Worm (Caenorhabditis elegans) whole organism, L1 larva: Measurements from ENCODE around the gene srab-3.

Experiments used
- ama-1 ChIP-seq: fragments of 150-350 bp; optimal IDR thresholded peaks from 2 replicates; lab custom pipeline; 2014
- blmp-1 ChIP-seq: fragments of 150-350 bp; optimal IDR thresholded peaks from 2 replicates; lab custom pipeline; 2014; ENCODE audit warnings: missing biosample characterization, missing genetic modification characterization
- elt-2 ChIP-seq: sonication (generic microtip); optimal IDR thresholded peaks from 2 replicates; lab custom pipeline; 2016; ENCODE audit warnings: missing genetic modification characterization, mild to moderate bottlenecking, inconsistent platforms, missing compliant biosample characterization, missing genetic modification reagents
- fkh-8 ChIP-seq: sonication (generic microtip); optimal IDR thresholded peaks from 2 replicates; lab custom pipeline; 2016; ENCODE audit warnings: mild to moderate bottlenecking, missing genetic modification characterization, missing compliant biosample characterization
- fos-1 ChIP-seq: fragments of 150-350 bp; optimal IDR thresholded peaks from 2 replicates; lab custom pipeline; 2014; ENCODE audit warnings: missing biosample characterization, missing genetic modification characterization
- lin-13 ChIP-seq: fragments of 150-350 bp; optimal IDR thresholded peaks from 2 replicates; lab custom pipeline; 2014; ENCODE audit warnings: missing biosample characterization, missing genetic modification reagents, missing genetic modification characterization
- lsy-2 ChIP-seq, 2 experiments: fragments of 150-350 bp; optimal IDR thresholded peaks; 2 replicates each; lab custom pipeline; 2014; ENCODE audit warnings: missing biosample characterization in 2 of 2, missing genetic modification characterization in 2 of 2
- mep-1 ChIP-seq: fragments of 150-350 bp; optimal IDR thresholded peaks from 2 replicates; lab custom pipeline; 2014; ENCODE audit warnings: missing biosample characterization, missing genetic modification characterization
- nhr-76 ChIP-seq: sonication (generic microtip); optimal IDR thresholded peaks from 2 replicates; lab custom pipeline; 2017; ENCODE audit warnings: missing biosample characterization, missing genetic modification characterization
- skn-1 ChIP-seq: fragments of 150-350 bp; optimal IDR thresholded peaks from 2 replicates; lab custom pipeline; 2014; ENCODE audit warnings: missing biosample characterization, missing genetic modification characterization
- sup-37 ChIP-seq: fragments of 200-800 bp; sonication (Bioruptor generic); optimal IDR thresholded peaks from 2 replicates; lab custom pipeline; 2018; ENCODE audit warnings: mild to moderate bottlenecking, missing genetic modification characterization, missing compliant biosample characterization
- zag-1 ChIP-seq: fragments of 150-350 bp; optimal IDR thresholded peaks from 2 replicates; lab custom pipeline; 2014; ENCODE audit warnings: missing biosample characterization, missing genetic modification characterization

DNA sequence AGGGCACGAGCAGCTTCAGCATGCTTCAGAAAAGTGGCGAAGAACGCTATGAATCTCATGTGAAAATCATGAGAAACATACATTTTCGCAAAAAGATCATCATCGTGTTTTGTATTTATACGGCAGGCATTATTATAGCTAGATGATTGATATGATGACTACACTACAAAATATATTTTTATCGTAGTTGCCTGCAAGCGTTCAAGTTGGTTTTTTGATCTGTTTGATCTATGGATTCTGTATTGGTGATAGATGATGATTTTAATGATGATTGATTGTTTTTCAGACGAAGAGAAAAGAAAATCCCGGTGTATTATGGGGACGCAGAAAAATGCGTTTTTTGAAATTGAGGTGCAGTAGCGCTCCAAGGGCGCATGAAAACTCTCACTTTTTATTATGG is 3.0 kb upstream of the srab-3 start, which contains the start of gene ugt-63:
- TF ChIP-seq fos-1 (tag; lab: Kevin White, UChicago) (no peak), zag-1 (no peak), lin-13 (GFP tag; lab: Kevin White, UChicago) (no peak), mep-1 (no peak), skn-1 (no peak), blmp-1 (no peak), elt-2 (tag; lab: Kevin White, UChicago) (no peak), lsy-2 (tag; optimal IDR thresholded peaks at IDR 0.05; lab: Kevin White, UChicago) (no peak), ama-1 (lab: Kevin White, UChicago) (no peak), fkh-8 (tag; lab: Kevin White, UChicago) (no peak), sup-37 (GFP tag; lab: Kevin White, UChicago) (no peak), nhr-76 (tag; lab: Kevin White, UChicago) (no peak)
